Worm (Caenorhabditis elegans): ENCODE data around the gene oac-40.

Gene oac-40

DNA sequence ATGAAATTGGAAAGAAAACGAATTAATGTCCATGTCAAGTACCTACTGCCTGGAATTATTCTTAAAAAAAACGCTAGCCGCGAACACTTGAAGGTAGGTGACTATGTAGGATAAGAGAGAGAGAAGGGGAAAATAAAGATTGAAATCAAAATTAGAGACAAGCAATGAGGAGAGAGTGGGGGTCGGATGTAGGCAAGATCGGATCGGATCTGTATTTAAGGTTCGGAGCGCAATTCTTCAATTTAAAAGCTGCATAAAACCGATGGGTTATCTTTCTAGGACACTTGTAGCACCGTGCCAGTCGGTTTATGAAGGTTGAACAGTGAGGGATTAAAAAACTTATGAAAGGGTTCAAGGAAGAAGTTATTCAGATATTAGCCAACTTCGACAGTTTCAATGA is 46.6 kb downstream of the oac-40 start:
- TF ChIP-seq nfya-1 (tag; optimal IDR thresholded peaks at IDR 0.05; ENCODE audit: insufficient read depth) (no peak), pqm-1 (tag; optimal IDR thresholded peaks at IDR 0.05) (no peak), elt-3 (tag; optimal IDR thresholded peaks at IDR 0.05) (no peak), nhr-23 (tag; optimal IDR thresholded peaks at IDR 0.05) (peak; percentile 32), skn-1 (tag; optimal IDR thresholded peaks at IDR 0.05) (no peak), eor-1 (tag; optimal IDR thresholded peaks at IDR 0.05) (no peak), hmg-11 (tag; optimal IDR thresholded peaks at IDR 0.05) (no peak)

DNA sequence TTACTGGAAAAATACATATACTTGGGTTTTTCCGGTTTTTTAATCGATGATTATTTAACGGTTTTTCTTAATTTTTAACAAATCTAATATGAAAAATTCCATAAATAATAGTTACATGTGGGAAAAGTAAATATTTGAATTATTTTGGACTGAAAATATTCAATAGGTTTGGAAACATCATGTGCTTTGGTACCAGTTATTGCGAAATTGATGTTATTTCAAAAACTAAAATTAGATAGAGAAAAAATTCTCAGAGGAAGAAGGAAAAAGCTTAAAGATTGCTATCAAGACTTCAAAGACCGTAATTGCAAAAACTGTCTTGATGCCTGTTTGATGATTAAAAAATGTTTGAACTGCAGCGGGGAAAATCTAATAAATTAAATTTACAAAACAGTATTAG is 48.4 kb downstream of the oac-40 start:
- no peak for TF ChIP-seq nhr-77 (tag; optimal IDR thresholded peaks at IDR 0.05)
- TF ChIP-seq ceh-16 (tag; optimal IDR thresholded peaks at IDR 0.05): no peak
- TF ChIP-seq elt-1 (tag; optimal IDR thresholded peaks at IDR 0.05): no peak
- TF ChIP-seq nhr-25 (tag; optimal IDR thresholded peaks at IDR 0.05): no peak
- TF ChIP-seq nhr-67 (tag; optimal IDR thresholded peaks at IDR 0.05): no peak
- no peak for TF ChIP-seq fkh-10 (GFP tag; optimal IDR thresholded peaks at IDR 0.05)
- TF ChIP-seq nhr-43 (tag; optimal IDR thresholded peaks at IDR 0.05; ENCODE audit: poor library complexity, severe bottlenecking): no peak
- no peak for TF ChIP-seq nhr-23 (tag; optimal IDR thresholded peaks at IDR 0.05)
- no peak for TF ChIP-seq egl-5 (tag; optimal IDR thresholded peaks at IDR 0.05)
- no peak for TF ChIP-seq ztf-11 (tag; optimal IDR thresholded peaks at IDR 0.05)
- TF ChIP-seq zag-1 (tag; optimal IDR thresholded peaks at IDR 0.05): no peak
- no peak for TF ChIP-seq ZK546.5 (tag; optimal IDR thresholded peaks at IDR 0.05)
- no peak for TF ChIP-seq nhr-28 (tag; optimal IDR thresholded peaks at IDR 0.05)
- TF ChIP-seq mml-1 (tag; optimal IDR thresholded peaks at IDR 0.05): no peak
- TF ChIP-seq tbx-2 (tag; optimal IDR thresholded peaks at IDR 0.05): no peak
- TF ChIP-seq nhr-11 (tag; optimal IDR thresholded peaks at IDR 0.05): no peak

- TF ChIP-seq unc-62 (GFP tag; optimal IDR thresholded peaks at IDR 0.05) (no peak), ceh-28 (tag; optimal IDR thresholded peaks at IDR 0.05) (no peak), fos-1 (tag; optimal IDR thresholded peaks at IDR 0.05) (no peak), nhr-23 (tag; optimal IDR thresholded peaks at IDR 0.05) (no peak), skn-1 (tag; optimal IDR thresholded peaks at IDR 0.05) (no peak), unc-39 (tag; optimal IDR thresholded peaks at IDR 0.05) (no peak), elt-1 (tag; optimal IDR thresholded peaks at IDR 0.05) (peak; percentile 87)
Observed at ce11 chrV:9065915-9066314, 49.3 kb downstream of the oac-40 start.

DNA sequence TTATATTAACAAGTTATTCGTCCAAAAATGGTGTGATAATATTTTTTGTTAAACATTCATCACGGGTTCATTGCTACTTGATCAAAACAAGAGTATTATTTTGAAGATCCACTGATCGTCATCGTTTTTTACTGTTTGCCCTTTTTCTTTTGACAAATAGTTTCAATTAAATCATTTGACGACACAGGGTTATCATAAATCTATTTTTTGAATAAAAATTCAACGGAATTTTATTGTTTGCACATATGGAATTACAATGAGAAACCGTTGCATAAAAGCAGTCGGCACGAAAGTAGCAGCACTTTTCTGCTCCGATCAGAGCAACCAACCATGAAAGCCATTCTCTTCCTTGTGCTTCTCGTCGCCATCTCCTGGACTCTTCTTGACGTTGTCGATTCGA is 51.1 kb downstream of the oac-40 start, which contains the start of gene fip-2:
Gene fip-2, plus strand, starts transcription at position 301 of the 400 bp plus-strand sequence.
- TF ChIP-seq unc-62 (GFP tag; optimal IDR thresholded peaks at IDR 0.05) (no peak), ztf-11 (tag; optimal IDR thresholded peaks at IDR 0.05) (no peak), sea-2 (GFP tag; optimal IDR thresholded peaks at IDR 0.05) (no peak), nhr-43 (tag; optimal IDR thresholded peaks at IDR 0.05; ENCODE audit: poor library complexity, severe bottlenecking) (no peak), zag-1 (tag; optimal IDR thresholded peaks at IDR 0.05) (no peak)
